Worm (Caenorhabditis elegans) whole organism, L4/young adult: ENCODE results near the gene F14H12.2.
"Not testable (repeated sequence)": the region's sequence is repeated elsewhere in the genome, so short reads cannot be mapped to it uniquely, and the experiment has no call there.

Source experiments
- W03F9.2 ChIP-seq: fragments of 150-350 bp; optimal IDR thresholded peaks from 2 replicates; lab custom pipeline; 2014; ENCODE audit warnings: missing biosample characterization, missing genetic modification characterization
- dao-5 ChIP-seq: sonication (generic microtip); optimal IDR thresholded peaks from 2 replicates; lab custom pipeline; 2016; ENCODE audit warnings: missing genotype, missing genetic modification characterization, moderate library complexity, missing compliant biosample characterization
- him-1 ChIP-seq: sonication (generic microtip); optimal IDR thresholded peaks from 2 replicates; lab custom pipeline; 2016; ENCODE audit warnings: missing genotype, missing genetic modification reagents, missing genetic modification characterization, missing compliant biosample characterization

DNA sequence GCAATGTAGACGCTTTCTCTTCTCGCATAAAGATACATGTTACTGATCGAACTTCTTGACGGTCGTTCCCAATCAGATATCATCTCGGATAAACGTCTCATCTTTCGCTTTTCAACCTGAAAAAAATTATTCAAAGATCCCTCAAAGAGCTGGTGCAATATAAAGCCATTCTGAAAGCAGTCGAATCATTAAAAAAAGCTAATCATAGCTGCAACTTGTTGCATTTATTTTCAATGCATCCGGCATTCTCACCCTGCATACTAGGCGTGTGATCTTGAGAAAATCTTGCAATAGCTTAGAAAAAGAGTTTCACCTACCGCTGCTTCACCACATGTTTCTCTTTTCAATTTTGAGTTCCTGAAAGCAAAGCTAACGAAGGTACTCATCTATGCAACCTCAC lies 18.0 kb upstream of the F14H12.2 start, which contains the start of gene C24A8.6:
- not testable (repeated sequence) for TF ChIP-seq dao-5 (tag; lab: Kevin White, UChicago); him-1; W03F9.2 (tag; lab: Kevin White, UChicago)
